Worm (Caenorhabditis elegans) whole organism, young adult: ENCODE measurements around the gene F16G10.10.

Experiments
- B0019.2 ChIP-seq: fragments of 200-800 bp; sonication (Bioruptor generic); conservative IDR thresholded peaks from 2 replicates; pipeline ENCODE4 v1.3.6; 2022; ENCODE audit warnings: missing genetic modification reagents, missing genetic modification characterization, missing compliant biosample characterization
- F33H1.4 ChIP-seq: fragments of 200-800 bp; sonication (Bioruptor generic); IDR thresholded peaks from 2 replicates; pipeline ENCODE4 v1.3.6; 2022; ENCODE audit warnings: missing genetic modification reagents, missing genetic modification characterization, missing compliant biosample characterization
- F52B5.7 ChIP-seq: sonication (generic microtip); optimal IDR thresholded peaks from 2 replicates; lab custom pipeline; 2016; ENCODE audit warnings: mild to moderate bottlenecking, missing genetic modification characterization, missing compliant biosample characterization
- Y53F4B.3 ChIP-seq: fragments of 200-800 bp; sonication (Bioruptor generic); IDR thresholded peaks from 2 replicates; pipeline ENCODE4 v1.3.6; 2022; ENCODE audit warnings: missing genetic modification reagents, missing genetic modification characterization, missing compliant biosample characterization
- akir-1 ChIP-seq: fragments of 200-800 bp; sonication (Bioruptor generic); optimal IDR thresholded peaks from 2 replicates; lab custom pipeline; 2018; ENCODE audit warnings: mild to moderate bottlenecking, missing genetic modification characterization, moderate library complexity, missing compliant biosample characterization
- atf-7 ChIP-seq: sonication (generic microtip); optimal IDR thresholded peaks from 2 replicates; lab custom pipeline; 2017; ENCODE audit warnings: mild to moderate bottlenecking, missing genetic modification characterization, missing compliant biosample characterization
- attf-3 ChIP-seq: fragments of 200-800 bp; sonication (Bioruptor generic); conservative IDR thresholded peaks from 2 replicates; pipeline ENCODE4 v1.3.6; 2022; ENCODE audit warnings: missing genetic modification reagents, missing genetic modification characterization, missing compliant biosample characterization
- ccch-3 ChIP-seq: fragments of 200-800 bp; sonication (Bioruptor generic); optimal IDR thresholded peaks from 2 replicates; lab custom pipeline; 2018; ENCODE audit warnings: mild to moderate bottlenecking, missing genetic modification characterization, missing compliant biosample characterization
- cebp-1 ChIP-seq, 2 experiments: fragments of 200-800 bp in 1 of 2; sonication (Bioruptor generic) in 1 of 2; sonication (generic microtip) in 1 of 2; IDR thresholded peaks in 1 of 2; optimal IDR thresholded peaks in 1 of 2; 2 replicates each; pipeline versions ENCODE4 v1.3.6 to Lab custom; 2017 to 2022; ENCODE audit warnings: missing compliant biosample characterization in 2 of 2, missing genetic modification characterization in 2 of 2, mild to moderate bottlenecking in 1 of 2, missing genetic modification reagents in 1 of 2, moderate library complexity in 1 of 2
- ceh-27 ChIP-seq: fragments of 200-800 bp; sonication (Bioruptor generic); optimal IDR thresholded peaks from 2 replicates; lab custom pipeline; 2018; ENCODE audit warnings: mild to moderate bottlenecking, missing genetic modification characterization, moderate library complexity, missing compliant biosample characterization
- ceh-40 ChIP-seq: fragments of 200-800 bp; sonication (Bioruptor generic); IDR thresholded peaks from 2 replicates; pipeline ENCODE4 v1.3.6; 2022; ENCODE audit warnings: missing genetic modification characterization, missing compliant biosample characterization
- ceh-58 ChIP-seq: fragments of 200-800 bp; sonication (Bioruptor generic); IDR thresholded peaks from 2 replicates; pipeline ENCODE4 v1.3.6; 2022; ENCODE audit warnings: missing genetic modification characterization, missing compliant biosample characterization
- die-1 ChIP-seq: sonication (generic microtip); optimal IDR thresholded peaks from 2 replicates; lab custom pipeline; 2016; ENCODE audit warnings: missing genotype, mild to moderate bottlenecking, missing genetic modification characterization, missing compliant biosample characterization
- dox-1 ChIP-seq: fragments of 200-800 bp; sonication (Bioruptor generic); IDR thresholded peaks from 2 replicates; pipeline ENCODE4 v1.3.6; 2022; ENCODE audit warnings: missing genetic modification reagents, missing genetic modification characterization, missing compliant biosample characterization
- efl-1 ChIP-seq: fragments of 150-350 bp; optimal IDR thresholded peaks from 2 replicates; lab custom pipeline; 2014; ENCODE audit warnings: missing biosample characterization, missing genetic modification reagents, missing genetic modification characterization
- egl-18 ChIP-seq: fragments of 200-800 bp; sonication (Bioruptor generic); IDR thresholded peaks from 2 replicates; pipeline ENCODE4 v1.3.6; 2022; ENCODE audit warnings: missing genetic modification reagents, missing genetic modification characterization, missing compliant biosample characterization
- gei-17 ChIP-seq: fragments of 200-800 bp; sonication (Bioruptor generic); optimal IDR thresholded peaks from 2 replicates; lab custom pipeline; 2018; ENCODE audit warnings: mild to moderate bottlenecking, missing genetic modification characterization, missing compliant biosample characterization
- hlh-12 ChIP-seq: sonication (generic microtip); optimal IDR thresholded peaks from 2 replicates; lab custom pipeline; 2016; ENCODE audit warnings: missing genetic modification characterization, missing compliant biosample characterization
- hlh-26 ChIP-seq: fragments of 200-800 bp; sonication (Bioruptor generic); conservative IDR thresholded peaks from 2 replicates; pipeline ENCODE4 v1.3.6; 2022; ENCODE audit warnings: missing genetic modification reagents, missing genetic modification characterization, missing compliant biosample characterization
- lag-1 ChIP-seq: fragments of 200-800 bp; sonication (Bioruptor generic); IDR thresholded peaks from 2 replicates; pipeline ENCODE4 v1.3.6; 2022; ENCODE audit warnings: missing genetic modification reagents, missing genetic modification characterization, missing compliant biosample characterization
- lin-54 ChIP-seq: fragments of 200-800 bp; sonication (Bioruptor generic); optimal IDR thresholded peaks from 2 replicates; lab custom pipeline; 2018; ENCODE audit warnings: mild to moderate bottlenecking, missing genetic modification characterization, missing compliant biosample characterization
- madf-3 ChIP-seq: fragments of 200-800 bp; sonication (Bioruptor generic); IDR thresholded peaks from 2 replicates; pipeline ENCODE4 v1.3.6; 2022; ENCODE audit warnings: missing genetic modification reagents, missing genetic modification characterization, missing compliant biosample characterization
- mel-28 ChIP-seq: sonication (generic microtip); optimal IDR thresholded peaks from 2 replicates; lab custom pipeline; 2016; ENCODE audit warnings: borderline replicate concordance, mild to moderate bottlenecking, missing genetic modification characterization, missing compliant biosample characterization
- nfya-2 ChIP-seq: fragments of 200-800 bp; sonication (Bioruptor generic); IDR thresholded peaks from 2 replicates; pipeline ENCODE4 v1.3.6; 2022; ENCODE audit warnings: missing genetic modification reagents, missing genetic modification characterization, missing compliant biosample characterization
- nhr-179 ChIP-seq: sonication (generic microtip); optimal IDR thresholded peaks from 2 replicates; lab custom pipeline; 2016; ENCODE audit warnings: mild to moderate bottlenecking, missing genetic modification characterization, missing compliant biosample characterization
- snpc-4 ChIP-seq, 5 experiments: fragments of 150-350 bp in 1 of 5; sonication (generic microtip) in 4 of 5; optimal IDR thresholded peaks; 2 replicates each; lab custom pipeline; 2014 to 2018; ENCODE audit warnings: missing genetic modification characterization in 5 of 5, missing biosample characterization in 3 of 5, antibody characterized with exemption in 2 of 5, mild to moderate bottlenecking in 2 of 5, missing compliant biosample characterization in 2 of 5, missing genotype in 2 of 5, moderate library complexity in 2 of 5, missing genetic modification reagents in 1 of 5
- tlf-1 ChIP-seq: fragments of 200-800 bp; sonication (Bioruptor generic); optimal IDR thresholded peaks from 2 replicates; lab custom pipeline; 2018; ENCODE audit warnings: mild to moderate bottlenecking, missing genetic modification characterization, missing compliant biosample characterization
- xnd-1 ChIP-seq: sonication (generic microtip); optimal IDR thresholded peaks from 2 replicates; lab custom pipeline; 2016; ENCODE audit warnings: missing genotype, missing genetic modification reagents, missing genetic modification characterization, missing compliant biosample characterization
- zim-3 ChIP-seq: sonication (generic microtip); optimal IDR thresholded peaks from 2 replicates; lab custom pipeline; 2017; ENCODE audit warnings: mild to moderate bottlenecking, missing genetic modification characterization, moderate library complexity, missing compliant biosample characterization
- ztf-18 ChIP-seq: sonication (generic microtip); optimal IDR thresholded peaks from 2 replicates; lab custom pipeline; 2016; ENCODE audit warnings: missing genotype, mild to moderate bottlenecking, missing genetic modification characterization, missing compliant biosample characterization
- ztf-25 ChIP-seq: fragments of 200-800 bp; sonication (Bioruptor generic); IDR thresholded peaks from 2 replicates; pipeline ENCODE4 v1.3.6; 2022; ENCODE audit warnings: missing genetic modification reagents, missing genetic modification characterization, missing compliant biosample characterization
- ztf-28 ChIP-seq: fragments of 200-800 bp; sonication (Bioruptor generic); IDR thresholded peaks from 2 replicates; pipeline ENCODE4 v1.3.6; 2022; ENCODE audit warnings: missing genetic modification reagents, missing genetic modification characterization, missing compliant biosample characterization

Gene F16G10.10

ce11 chrII:2372090-2372489 is 18.7 kb downstream of the F16G10.10 start, which contains the start of gene F16G10.3:
F16G10.3 (plus strand) TSS chrII:2372390.
- TF ChIP-seq lag-1 (GFP tag; lab: Robert Waterston, UW) (no peak), hlh-12 (tag; lab: Kevin White, UChicago) (no peak), cebp-1 (GFP tag; IDR thresholded peaks at IDR 0.05; lab: Robert Waterston, UW) (no peak), cebp-1 (tag; optimal IDR thresholded peaks at IDR 0.05; lab: Kevin White, UChicago) (no peak), madf-3 (GFP tag; lab: Robert Waterston, UW) (no peak), ceh-27 (GFP tag; lab: Kevin White, UChicago) (no peak), egl-18 (GFP tag; lab: Robert Waterston, UW) (no peak), gei-17 (GFP tag; lab: Kevin White, UChicago) (no peak), efl-1 (GFP tag; lab: Kevin White, UChicago) (no peak), nfya-2 (GFP tag; lab: Robert Waterston, UW) (no peak), mel-28 (tag; lab: Kevin White, UChicago) (no peak), F33H1.4 (GFP tag; lab: Robert Waterston, UW) (no peak), ztf-25 (GFP tag; lab: Robert Waterston, UW) (no peak), nhr-179 (tag; lab: Kevin White, UChicago) (no peak), ztf-18 (tag; lab: Kevin White, UChicago) (no peak), xnd-1 (tag; lab: Kevin White, UChicago) (no peak), ccch-3 (GFP tag; lab: Kevin White, UChicago) (no peak), ceh-58 (no peak), snpc-4 (GFP tag; optimal IDR thresholded peaks at IDR 0.05; lab: Kevin White, UChicago) (no peak), snpc-4 (tag; optimal IDR thresholded peaks at IDR 0.05; lab: Kevin White, UChicago) (no peak), hlh-26 (no peak)

- TF ChIP-seq B0019.2 (GFP tag; lab: Robert Waterston, UW) (no peak), attf-3 (no peak), tlf-1 (no peak), atf-7 (tag; lab: Kevin White, UChicago) (no peak), ztf-28 (no peak), akir-1 (no peak), ceh-40 (GFP tag; lab: Robert Waterston, UW) (no peak), zim-3 (tag; lab: Kevin White, UChicago) (no peak)
These were observed 21.8 kb downstream of the F16G10.10 start, which contains the start of gene hpo-25 for ce11 chrII:2368956-2369355. hpo-25 (plus strand) TSS chrII:2369256.

- TF ChIP-seq die-1 (tag; lab: Kevin White, UChicago) = no peak
- TF ChIP-seq lin-54 (GFP tag; lab: Kevin White, UChicago) = no peak
- TF ChIP-seq cebp-1 (GFP tag; IDR thresholded peaks at IDR 0.05; lab: Robert Waterston, UW) = no peak
- TF ChIP-seq cebp-1 (tag; optimal IDR thresholded peaks at IDR 0.05; lab: Kevin White, UChicago) = no peak
- no peak for TF ChIP-seq ceh-27 (GFP tag; lab: Kevin White, UChicago)
- no peak for TF ChIP-seq tlf-1
- TF ChIP-seq dox-1 (GFP tag; lab: Robert Waterston, UW) = no peak
- TF ChIP-seq B0019.2 (GFP tag; lab: Robert Waterston, UW) = no peak
- no peak for TF ChIP-seq xnd-1 (tag; lab: Kevin White, UChicago)
- no peak for TF ChIP-seq F52B5.7 (tag; lab: Kevin White, UChicago)
- no peak for TF ChIP-seq Y53F4B.3
These were observed 24.0 kb downstream of the F16G10.10 start, which contains the start of the genes F43C11.12 and F16G10.5 for ce11 chrII:2366623-2367365. F43C11.12 (minus strand) TSS chrII:2366723. F16G10.5 (plus strand) TSS chrII:2367315.
